Fruit fly (Drosophila melanogaster) whole organism, embryonic: Measurements from ENCODE around the gene CG43638.
A peak's percentile ranks its signal among the peaks of the same experiment; 100 is the strongest.

Experiments used
- B-H2 ChIP-seq: fragments of 200-800 bp; sonication (Bioruptor generic); optimal IDR thresholded peaks from 2 replicates; lab custom pipeline; 2018; ENCODE audit warnings: missing biosample characterization, mild to moderate bottlenecking, missing genetic modification characterization
- CG12391 ChIP-seq: fragments of 200-800 bp; sonication (Bioruptor generic); optimal IDR thresholded peaks from 3 replicates; lab custom pipeline; 2018; ENCODE audit warnings: missing biosample characterization, mild to moderate bottlenecking, missing genetic modification characterization, moderate library complexity
- CG14667 ChIP-seq: fragments of 200-800 bp; sonication (Bioruptor generic); IDR thresholded peaks from 2 replicates; pipeline ENCODE4 v1.3.6; 2022; ENCODE audit warnings: missing biosample characterization, missing genetic modification characterization
- CG15073 ChIP-seq: fragments of 200-800 bp; sonication (Bioruptor generic); optimal IDR thresholded peaks from 2 replicates; lab custom pipeline; 2016; ENCODE audit warnings: missing biosample characterization, missing genetic modification characterization
- CG15269 ChIP-seq: fragments of 200-800 bp; sonication (Bioruptor generic); optimal IDR thresholded peaks from 2 replicates; lab custom pipeline; 2018; ENCODE audit warnings: missing biosample characterization, mild to moderate bottlenecking, missing genetic modification characterization, moderate library complexity
- CG15514 ChIP-seq: fragments of 200-800 bp; sonication (Bioruptor generic); optimal IDR thresholded peaks from 3 replicates; lab custom pipeline; 2017; ENCODE audit warnings: missing biosample characterization, missing genetic modification characterization, mild to moderate bottlenecking, moderate library complexity, missing genetic modification reagents
- CG17361 ChIP-seq: fragments of 200-800 bp; sonication (Bioruptor generic); IDR thresholded peaks from 3 replicates; pipeline ENCODE4 v1.3.6; 2022; ENCODE audit warnings: missing biosample characterization, missing genetic modification characterization
- CG17568 ChIP-seq: fragments of 200-800 bp; sonication (Bioruptor generic); optimal IDR thresholded peaks from 2 replicates; lab custom pipeline; 2018; ENCODE audit warnings: missing biosample characterization, mild to moderate bottlenecking, missing genetic modification characterization, moderate library complexity
- CG17802 ChIP-seq: fragments of 200-800 bp; sonication (Bioruptor generic); optimal IDR thresholded peaks from 2 replicates; lab custom pipeline; 2018; ENCODE audit warnings: missing biosample characterization, mild to moderate bottlenecking, missing genetic modification characterization, moderate library complexity
- CG2199 ChIP-seq: fragments of 200-800 bp; sonication (Bioruptor generic); IDR thresholded peaks from 3 replicates; pipeline ENCODE4 v1.3.6; 2022; ENCODE audit warnings: missing biosample characterization, missing genetic modification characterization
- CG2678 ChIP-seq: fragments of 200-800 bp; sonication (Bioruptor generic); optimal IDR thresholded peaks from 3 replicates; lab custom pipeline; 2019; ENCODE audit warnings: missing biosample characterization, mild to moderate bottlenecking, missing genetic modification characterization, moderate library complexity
- CG34422 ChIP-seq: fragments of 200-800 bp; sonication (Bioruptor generic); IDR thresholded peaks from 3 replicates; pipeline ENCODE4 v1.3.6; 2022; ENCODE audit warnings: missing biosample characterization, missing genetic modification characterization
- CG4424 ChIP-seq: fragments of 200-800 bp; sonication (Bioruptor generic); optimal IDR thresholded peaks from 3 replicates; lab custom pipeline; 2016; ENCODE audit warnings: missing biosample characterization, missing genetic modification characterization
- CG6683 ChIP-seq: fragments of 200-800 bp; sonication (Bioruptor generic); optimal IDR thresholded peaks from 2 replicates; lab custom pipeline; 2017; ENCODE audit warnings: missing biosample characterization, mild to moderate bottlenecking, missing genetic modification characterization, missing genetic modification reagents
- CG6689 ChIP-seq: fragments of 200-800 bp; sonication (Bioruptor generic); IDR thresholded peaks from 2 replicates; pipeline ENCODE4 v1.3.6; 2022; ENCODE audit warnings: missing biosample characterization, missing genetic modification characterization
- CG6854 ChIP-seq: fragments of 200-800 bp; sonication (Bioruptor generic); optimal IDR thresholded peaks from 3 replicates; lab custom pipeline; 2017; ENCODE audit warnings: missing biosample characterization, mild to moderate bottlenecking, missing genetic modification characterization
- CG8281 ChIP-seq: fragments of 200-800 bp; sonication (Bioruptor generic); optimal IDR thresholded peaks from 2 replicates; lab custom pipeline; 2018; ENCODE audit warnings: missing biosample characterization, mild to moderate bottlenecking, missing genetic modification characterization, moderate library complexity
- CG8290 ChIP-seq, 3 experiments: fragments of 200-800 bp; sonication (Bioruptor generic); optimal IDR thresholded peaks; 2 replicates each; lab custom pipeline; 2016 to 2019; ENCODE audit warnings: missing biosample characterization in 3 of 3, missing genetic modification characterization in 3 of 3, mild to moderate bottlenecking in 2 of 3, moderate library complexity in 1 of 3
- CG8388 ChIP-seq: fragments of 200-800 bp; sonication (Bioruptor generic); optimal IDR thresholded peaks from 2 replicates; lab custom pipeline; 2019; ENCODE audit warnings: missing biosample characterization, mild to moderate bottlenecking, missing genetic modification characterization, moderate library complexity
- Dip2 ChIP-seq: fragments of 200-800 bp; sonication (Bioruptor generic); IDR thresholded peaks from 2 replicates; pipeline ENCODE4 v1.3.6; 2022; ENCODE audit warnings: missing biosample characterization, missing genetic modification characterization
- Elba2 ChIP-seq: fragments of 200-800 bp; sonication (Bioruptor generic); optimal IDR thresholded peaks from 3 replicates; lab custom pipeline; 2016; ENCODE audit warnings: missing biosample characterization, missing genetic modification characterization
- Ets65A ChIP-seq: fragments of 200-800 bp; sonication (Bioruptor generic); peaks from one replicate; lab custom pipeline; 2016; ENCODE audit warnings: missing biosample characterization, missing genetic modification characterization
- Kr ChIP-seq: fragments of 200-800 bp; sonication (Bioruptor generic); optimal IDR thresholded peaks from 2 replicates; lab custom pipeline; 2017; ENCODE audit warnings: missing biosample characterization, mild to moderate bottlenecking, missing genetic modification characterization
- NFAT ChIP-seq: fragments of 200-800 bp; sonication (Bioruptor generic); IDR thresholded peaks from 2 replicates; pipeline ENCODE4 v1.3.6; 2022; ENCODE audit warnings: missing biosample characterization, missing genetic modification characterization
- Neu2 ChIP-seq: fragments of 200-800 bp; sonication (Bioruptor generic); optimal IDR thresholded peaks from 3 replicates; lab custom pipeline; 2016; ENCODE audit warnings: missing biosample characterization, missing genetic modification characterization, borderline replicate concordance
- Oaz ChIP-seq: fragments of 200-800 bp; sonication (Bioruptor generic); IDR thresholded peaks from 2 replicates; pipeline ENCODE4 v1.3.6; 2022; ENCODE audit warnings: missing biosample characterization, missing genetic modification characterization
- Ptx1 ChIP-seq: fragments of 200-800 bp; sonication (Bioruptor generic); IDR thresholded peaks from 2 replicates; pipeline ENCODE4 v1.3.6; 2022; ENCODE audit warnings: missing biosample characterization, missing genetic modification characterization
- Sry-δ ChIP-seq: fragments of 200-800 bp; sonication (Bioruptor generic); optimal IDR thresholded peaks from 2 replicates; lab custom pipeline; 2016; ENCODE audit warnings: missing biosample characterization, missing genetic modification characterization
- Tbp ChIP-seq: fragments of >200 bp; optimal IDR thresholded peaks from 2 replicates; lab custom pipeline; 2018; ENCODE audit warnings: missing biosample characterization, missing genetic modification characterization
- ara ChIP-seq: fragments of 200-800 bp; sonication (Bioruptor generic); IDR thresholded peaks from 2 replicates; pipeline ENCODE4 v1.3.6; 2022; ENCODE audit warnings: missing biosample characterization, missing genetic modification characterization
- ato ChIP-seq: fragments of 200-800 bp; sonication (Bioruptor generic); IDR thresholded peaks from 2 replicates; pipeline ENCODE4 v1.3.6; 2022; ENCODE audit warnings: missing biosample characterization, missing genetic modification characterization; ENCODE audit not compliant: partially characterized antibody
- bsh ChIP-seq, 2 experiments: fragments of 200-800 bp; sonication (Bioruptor generic); optimal IDR thresholded peaks; 2 replicates each; lab custom pipeline; 2017 to 2018; ENCODE audit warnings: mild to moderate bottlenecking in 2 of 2, missing biosample characterization in 2 of 2, missing genetic modification characterization in 2 of 2, moderate library complexity in 1 of 2
- caup ChIP-seq: fragments of 200-800 bp; sonication (Bioruptor generic); optimal IDR thresholded peaks from 3 replicates; lab custom pipeline; 2017; ENCODE audit warnings: missing biosample characterization, mild to moderate bottlenecking, missing genetic modification characterization, moderate library complexity; ENCODE audit not compliant: severe bottlenecking
- chif ChIP-seq, 2 experiments: fragments of 200-800 bp; sonication (Bioruptor generic); optimal IDR thresholded peaks; 3 replicates each; lab custom pipeline; 2016; ENCODE audit warnings: missing biosample characterization in 2 of 2, missing genetic modification characterization in 2 of 2
- dimm ChIP-seq: fragments of 200-800 bp; sonication (Bioruptor generic); IDR thresholded peaks from 2 replicates; pipeline ENCODE4 v1.3.6; 2022; ENCODE audit warnings: missing biosample characterization, missing genetic modification characterization
- dm ChIP-seq: fragments of 200-800 bp; sonication (Bioruptor generic); optimal IDR thresholded peaks from 3 replicates; lab custom pipeline; 2016; ENCODE audit warnings: missing biosample characterization, missing genetic modification characterization
- fd96Cb ChIP-seq: fragments of 200-800 bp; sonication (Bioruptor generic); optimal IDR thresholded peaks from 2 replicates; lab custom pipeline; 2018; ENCODE audit warnings: missing biosample characterization, mild to moderate bottlenecking, missing genetic modification characterization, moderate library complexity
- h ChIP-seq: fragments of >200 bp; optimal IDR thresholded peaks from 2 replicates; lab custom pipeline; 2017
- nom ChIP-seq: fragments of 200-800 bp; sonication (Bioruptor generic); optimal IDR thresholded peaks from 2 replicates; lab custom pipeline; 2017; ENCODE audit warnings: missing biosample characterization, missing genetic modification characterization, mild to moderate bottlenecking, moderate library complexity, missing genetic modification reagents
- onecut ChIP-seq: fragments of 200-800 bp; sonication (Bioruptor generic); IDR thresholded peaks from 2 replicates; pipeline ENCODE4 v1.3.6; 2022; ENCODE audit warnings: missing biosample characterization, missing genetic modification characterization
- psq ChIP-seq: fragments of 200-800 bp; sonication (Bioruptor generic); optimal IDR thresholded peaks from 2 replicates; lab custom pipeline; 2017; ENCODE audit warnings: missing biosample characterization, missing genetic modification characterization
- sd ChIP-seq: fragments of 200-800 bp; sonication (Bioruptor generic); optimal IDR thresholded peaks from 3 replicates; lab custom pipeline; 2018; ENCODE audit warnings: missing biosample characterization, mild to moderate bottlenecking, missing genetic modification characterization, moderate library complexity
- sim ChIP-seq: fragments of 200-800 bp; sonication (Bioruptor generic); IDR thresholded peaks from 2 replicates; pipeline ENCODE4 v1.3.6; 2022; ENCODE audit warnings: missing biosample characterization, missing genetic modification characterization
- tin ChIP-seq: fragments of 200-800 bp; sonication (Bioruptor generic); optimal IDR thresholded peaks from 3 replicates; lab custom pipeline; 2016; ENCODE audit warnings: missing biosample characterization, missing genetic modification characterization
- trh ChIP-seq: fragments of 200-800 bp; sonication (Bioruptor generic); optimal IDR thresholded peaks from 2 replicates; lab custom pipeline; 2016; ENCODE audit warnings: missing biosample characterization, missing genetic modification characterization
- unpg ChIP-seq: fragments of 200-800 bp; sonication (Bioruptor generic); optimal IDR thresholded peaks from 3 replicates; lab custom pipeline; 2018; ENCODE audit warnings: missing biosample characterization, mild to moderate bottlenecking, missing genetic modification characterization, moderate library complexity
- vnd ChIP-seq: fragments of 200-800 bp; sonication (Bioruptor generic); IDR thresholded peaks from 3 replicates; pipeline ENCODE4 v1.3.6; 2022; ENCODE audit warnings: missing biosample characterization, missing genetic modification characterization; ENCODE audit not compliant: partially characterized antibody
- wdn ChIP-seq: fragments of 200-800 bp; sonication (Bioruptor generic); IDR thresholded peaks from 2 replicates; pipeline ENCODE4 v1.3.6; 2022; ENCODE audit warnings: missing biosample characterization, missing genetic modification characterization
- zen ChIP-seq: fragments of 200-800 bp; sonication (Bioruptor generic); optimal IDR thresholded peaks from 3 replicates; lab custom pipeline; 2018; ENCODE audit warnings: missing biosample characterization, mild to moderate bottlenecking, missing genetic modification characterization, moderate library complexity

Gene CG43638

DNA sequence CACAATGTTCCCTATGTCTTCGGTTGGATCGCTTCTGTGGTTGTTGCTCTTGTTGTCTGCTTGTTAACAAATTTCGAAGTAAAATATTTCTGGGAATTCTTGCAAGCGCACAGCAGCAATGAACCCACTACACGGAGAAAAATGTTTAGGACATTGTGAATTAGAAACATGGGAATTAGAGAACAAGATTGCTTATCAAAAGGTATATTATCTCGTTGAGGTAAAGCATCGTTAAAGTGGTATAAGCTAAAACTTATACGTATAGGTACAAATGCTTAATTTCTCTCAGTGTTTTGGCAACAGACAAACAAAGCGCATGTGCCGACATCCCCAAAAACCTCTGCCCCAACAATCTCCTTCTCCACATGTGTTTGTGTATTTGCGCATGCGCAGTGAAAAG is 9.3 kb downstream of the CG43638 start (continued):
- no peak for TF ChIP-seq sim
- peak; percentile 89 for TF ChIP-seq Ets65A (GFP tag; lab: Kevin White, UChicago)
- TF ChIP-seq vnd = no peak
- TF ChIP-seq CG17568 (GFP tag; lab: Kevin White, UChicago) = no peak
- TF ChIP-seq ara (GFP tag; lab: Robert Waterston, UW) = peak; percentile 72
- no peak for TF ChIP-seq CG8290 (GFP tag; optimal IDR thresholded peaks at IDR 0.05; lab: Kevin White, UChicago)
- peak in 1 of 2 experiments; percentile 12 for TF ChIP-seq CG8290 (tag; optimal IDR thresholded peaks at IDR 0.05; lab: Kevin White, UChicago)
- TF ChIP-seq Neu2 (GFP tag; lab: Kevin White, UChicago) = no peak
- no peak for TF ChIP-seq NFAT (GFP tag; lab: Robert Waterston, UW)
- TF ChIP-seq CG15073 = no peak
- peak; percentile 68 for TF ChIP-seq unpg (GFP tag; lab: Kevin White, UChicago)
- TF ChIP-seq caup (GFP tag; lab: Kevin White, UChicago) = no peak
- no peak for TF ChIP-seq Dip2 (GFP tag; lab: Robert Waterston, UW)
- no peak for TF ChIP-seq psq
- TF ChIP-seq CG17361 (GFP tag; lab: Robert Waterston, UW) = peak; percentile 46; the same call in 2 of the 3 replicates
- TF ChIP-seq Oaz (GFP tag; lab: Robert Waterston, UW) = no peak
- no peak for TF ChIP-seq B-H2
- TF ChIP-seq zen (tag; lab: Kevin White, UChicago) = peak; percentile 12
- TF ChIP-seq CG4424 (GFP tag; lab: Kevin White, UChicago) = peak; percentile 34
- peak; percentile 77 for TF ChIP-seq fd96Cb (tag; lab: Kevin White, UChicago)
- TF ChIP-seq CG6854 = no peak
- no peak for TF ChIP-seq dm (GFP tag; lab: Kevin White, UChicago)
- peak; percentile 32 to 48 for TF ChIP-seq chif (GFP tag; optimal IDR thresholded peaks at IDR 0.05; lab: Kevin White, UChicago)
- peak; percentile 70 for TF ChIP-seq tin (GFP tag; lab: Kevin White, UChicago)
- no peak for TF ChIP-seq wdn (GFP tag; lab: Robert Waterston, UW)
- no peak for TF ChIP-seq CG8281
- TF ChIP-seq Elba2 = no peak
- no peak for TF ChIP-seq nom
- TF ChIP-seq CG2678 = peak; percentile 30
- peak; percentile 65 for TF ChIP-seq CG8388 (GFP tag; lab: Kevin White, UChicago)
- peak in 1 of 2 experiments; percentile 71 for TF ChIP-seq bsh (GFP tag; optimal IDR thresholded peaks at IDR 0.05; lab: Kevin White, UChicago)
- TF ChIP-seq CG12391 = peak; percentile 22
- TF ChIP-seq Tbp (GFP tag; lab: Kevin White, UChicago) = no peak
- TF ChIP-seq, all 482 proteins: peak for 161

DNA sequence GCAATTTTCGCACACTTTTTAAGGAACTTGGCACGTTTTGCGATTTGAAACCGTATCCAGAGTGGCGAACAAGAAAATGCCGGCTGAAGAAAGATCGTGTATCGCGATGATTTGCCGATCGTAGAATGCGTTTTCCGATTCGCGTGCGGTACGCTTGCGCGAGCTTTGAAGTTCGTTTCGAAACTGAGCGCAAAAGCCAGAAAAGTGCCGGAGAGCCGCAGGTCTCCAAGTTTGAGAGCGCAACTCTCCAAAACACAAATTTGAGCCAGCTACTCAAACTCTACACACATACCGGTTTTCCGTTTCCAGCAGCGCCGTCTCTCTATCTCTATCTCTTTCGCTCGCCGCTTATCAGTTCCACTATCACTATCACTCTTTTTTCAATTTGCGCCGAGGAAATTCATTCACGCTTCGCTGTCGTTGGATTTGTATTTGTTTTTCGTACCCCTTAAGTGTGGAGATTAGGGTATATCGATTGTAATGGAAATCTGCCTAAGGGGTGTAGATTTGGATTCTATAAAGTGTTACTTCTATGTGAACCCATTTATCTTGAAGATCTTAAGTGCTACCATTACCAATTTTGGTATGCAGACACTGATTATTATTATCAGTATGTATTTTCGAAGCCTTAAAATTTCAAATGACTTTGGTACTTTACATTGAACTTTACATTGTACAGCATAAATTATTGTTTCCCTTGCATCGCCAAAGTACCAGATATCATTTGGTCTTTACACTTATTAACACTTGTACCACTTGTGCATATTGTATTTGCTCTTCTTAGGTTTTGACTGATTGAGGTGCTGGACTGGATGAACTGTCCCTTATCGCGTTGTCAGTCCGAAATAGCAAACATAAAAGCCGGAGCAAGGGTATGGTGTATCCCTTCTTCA is 12.2 kb downstream of the CG43638 start:
- TF ChIP-seq trh (GFP tag; lab: Kevin White, UChicago) (peak; percentile 9), Ptx1 (GFP tag; lab: Robert Waterston, UW) (peak; percentile 81), CG6689 (GFP tag; lab: Robert Waterston, UW) (peak; percentile 76), CG34422 (GFP tag; lab: Robert Waterston, UW) (peak; percentile 39), CG15514 (GFP tag; lab: Kevin White, UChicago) (peak; percentile 45), CG17802 (tag; lab: Kevin White, UChicago) (peak; percentile 11), CG2199 (peak; percentile 65; the same call in 1 of the 3 replicates), Kr (GFP tag; lab: Kevin White, UChicago) (peak; percentile 34), onecut (GFP tag; lab: Robert Waterston, UW) (peak; percentile 53; the same call in 1 of the 2 replicates), sd (tag; lab: Kevin White, UChicago) (no peak), Sry-δ (GFP tag; lab: Kevin White, UChicago) (peak; percentile 37), ato (GFP tag; lab: Robert Waterston, UW) (no peak), nom (peak; percentile 35), CG6683 (GFP tag; lab: Kevin White, UChicago) (peak; percentile 17), CG14667 (GFP tag; lab: Robert Waterston, UW) (peak; percentile 38; the same call in 1 of the 2 replicates), CG15269 (tag; lab: Kevin White, UChicago) (peak; percentile 59), psq (no peak), h (lab: Kevin White, UChicago) (no peak), dimm (GFP tag; lab: Robert Waterston, UW) (no peak)
